Worm (Caenorhabditis elegans) whole organism, L4/young adult: Measurements from ENCODE around the gene ddn-1.

Experiments used
- W03F9.2 ChIP-seq: fragments of 150-350 bp; optimal IDR thresholded peaks from 2 replicates; lab custom pipeline; 2014; ENCODE audit warnings: missing biosample characterization, missing genetic modification characterization
- dao-5 ChIP-seq: sonication (generic microtip); optimal IDR thresholded peaks from 2 replicates; lab custom pipeline; 2016; ENCODE audit warnings: missing genotype, missing genetic modification characterization, moderate library complexity, missing compliant biosample characterization
- him-1 ChIP-seq: sonication (generic microtip); optimal IDR thresholded peaks from 2 replicates; lab custom pipeline; 2016; ENCODE audit warnings: missing genotype, missing genetic modification reagents, missing genetic modification characterization, missing compliant biosample characterization

DNA sequence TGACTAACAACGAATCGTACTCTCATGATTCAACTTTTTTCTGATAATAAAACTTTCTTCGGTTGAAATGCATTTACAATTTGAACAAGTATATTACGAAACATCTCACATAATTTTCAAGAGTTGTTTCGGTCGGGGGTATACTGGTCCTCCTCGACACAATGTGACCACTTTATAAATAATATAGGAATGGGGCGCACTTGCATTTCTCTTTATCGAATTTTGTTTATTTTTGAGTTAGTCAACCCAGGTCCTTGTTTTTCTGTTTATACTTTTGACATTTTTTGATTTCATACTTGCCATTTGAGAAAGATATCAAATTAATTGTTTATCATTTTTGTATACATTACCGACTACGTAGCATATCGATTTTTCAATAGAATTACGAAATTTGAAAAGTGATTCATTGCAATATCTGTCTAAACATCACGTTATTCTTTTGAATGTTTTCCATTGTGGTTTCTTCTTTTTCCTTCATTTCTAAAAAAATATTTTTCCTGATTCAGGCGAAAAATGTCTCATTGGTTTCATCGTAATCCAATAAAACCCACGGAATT, 13.6 kb upstream of the ddn-1 start, which contains the start of gene B0507.2:
- TF ChIP-seq him-1: no peak
- TF ChIP-seq dao-5: no peak
- TF ChIP-seq W03F9.2 (tag; lab: Kevin White, UChicago): no peak
